Worm (Caenorhabditis elegans): ENCODE data around the gene hpo-8.

- no peak for TF ChIP-seq W03F9.2 (tag; optimal IDR thresholded peaks at IDR 0.05)
- no peak for TF ChIP-seq dao-5 (tag; optimal IDR thresholded peaks at IDR 0.05)
These were observed 35.6 kb downstream of the hpo-8 start for ce11 chrV:6874735-6875134.

All from whole organism, L4/young adult.